Fruit fly (Drosophila melanogaster) whole organism, embryonic: ENCODE data around the gene cv-c.

Experiments used
- Awh ChIP-seq: fragments of 200-800 bp; sonication (Bioruptor generic); IDR thresholded peaks from 2 replicates; pipeline ENCODE4, ENCODE4 v1.3.6; 2022; ENCODE audit warnings: missing biosample characterization, missing genetic modification characterization
- Bteb2 ChIP-seq: fragments of 200-800 bp; sonication (Bioruptor generic); optimal IDR thresholded peaks from 2 replicates; lab custom pipeline; 2016; ENCODE audit warnings: missing biosample characterization, missing genetic modification characterization
- CG1024 ChIP-seq: fragments of 200-800 bp; sonication (Bioruptor generic); IDR thresholded peaks from 2 replicates; pipeline ENCODE4 v1.3.6; 2022; ENCODE audit warnings: missing biosample characterization, missing genetic modification characterization
- CG10267 ChIP-seq: fragments of 200-800 bp; sonication (Bioruptor generic); optimal IDR thresholded peaks from 2 replicates; lab custom pipeline; 2018; ENCODE audit warnings: missing biosample characterization, mild to moderate bottlenecking, missing genetic modification characterization, moderate library complexity
- CG11398 ChIP-seq: fragments of 200-800 bp; sonication (Bioruptor generic); optimal IDR thresholded peaks from 2 replicates; lab custom pipeline; 2016; ENCODE audit warnings: missing biosample characterization, missing genetic modification characterization
- CG15073 ChIP-seq: fragments of 200-800 bp; sonication (Bioruptor generic); optimal IDR thresholded peaks from 2 replicates; lab custom pipeline; 2016; ENCODE audit warnings: missing biosample characterization, missing genetic modification characterization
- CG1647 ChIP-seq: fragments of 200-800 bp; sonication (Bioruptor generic); optimal IDR thresholded peaks from 3 replicates; lab custom pipeline; 2016; ENCODE audit warnings: missing biosample characterization, missing genetic modification characterization
- CG17186 ChIP-seq: fragments of 200-800 bp; sonication (Bioruptor generic); optimal IDR thresholded peaks from 3 replicates; lab custom pipeline; 2017; ENCODE audit warnings: missing biosample characterization, missing genetic modification reagents, missing genetic modification characterization
- CG18476 ChIP-seq: fragments of 200-800 bp; sonication (Bioruptor generic); optimal IDR thresholded peaks from 2 replicates; lab custom pipeline; 2016; ENCODE audit warnings: missing biosample characterization, mild to moderate bottlenecking, missing genetic modification characterization
- CG18764 ChIP-seq: fragments of 200-800 bp; sonication (Bioruptor generic); optimal IDR thresholded peaks from 3 replicates; lab custom pipeline; 2016; ENCODE audit warnings: missing biosample characterization, missing genetic modification characterization
- CG30020 ChIP-seq: fragments of 200-800 bp; optimal IDR thresholded peaks from 2 replicates; lab custom pipeline; 2019; ENCODE audit warnings: missing biosample characterization, mild to moderate bottlenecking, missing genetic modification characterization, moderate library complexity
- CG31388 ChIP-seq: fragments of 200-800 bp; sonication (Bioruptor generic); optimal IDR thresholded peaks from 2 replicates; lab custom pipeline; 2016; ENCODE audit warnings: missing biosample characterization, missing genetic modification characterization
- CG3995 ChIP-seq: fragments of 200-800 bp; sonication (Bioruptor generic); optimal IDR thresholded peaks from 3 replicates; lab custom pipeline; 2016; ENCODE audit warnings: missing biosample characterization, missing genetic modification characterization
- CG4404 ChIP-seq: fragments of 200-800 bp; sonication (Bioruptor generic); IDR thresholded peaks from 2 replicates; pipeline ENCODE4 v1.3.6; 2022; ENCODE audit warnings: missing biosample characterization, missing genetic modification characterization
- CG5953 ChIP-seq: fragments of 200-800 bp; sonication (Bioruptor generic); IDR thresholded peaks from 2 replicates; pipeline ENCODE4 v1.3.6; 2022; ENCODE audit warnings: missing biosample characterization, missing genetic modification characterization
- CG6175 ChIP-seq: fragments of 200-800 bp; sonication (Bioruptor generic); IDR thresholded peaks from 3 replicates; pipeline ENCODE4 v1.3.6; 2022; ENCODE audit warnings: missing biosample characterization, missing genetic modification characterization
- CG6254 ChIP-seq: fragments of 200-800 bp; sonication (Bioruptor generic); optimal IDR thresholded peaks from 3 replicates; lab custom pipeline; 2017; ENCODE audit warnings: mild to moderate bottlenecking, missing biosample characterization, missing genetic modification reagents, missing genetic modification characterization
- CG6272 ChIP-seq: fragments of 200-800 bp; sonication (Bioruptor generic); IDR thresholded peaks from 2 replicates; pipeline ENCODE4 v1.3.6; 2022; ENCODE audit warnings: missing biosample characterization, missing genetic modification characterization
- CG6683 ChIP-seq: fragments of 200-800 bp; sonication (Bioruptor generic); optimal IDR thresholded peaks from 2 replicates; lab custom pipeline; 2017; ENCODE audit warnings: missing biosample characterization, mild to moderate bottlenecking, missing genetic modification characterization, missing genetic modification reagents
- CG7745 ChIP-seq: fragments of 200-800 bp; sonication (Bioruptor generic); optimal IDR thresholded peaks from 2 replicates; lab custom pipeline; 2018; ENCODE audit warnings: missing biosample characterization, mild to moderate bottlenecking, missing genetic modification characterization, moderate library complexity
- CG8944 ChIP-seq: fragments of 200-800 bp; sonication (Bioruptor generic); optimal IDR thresholded peaks from 3 replicates; lab custom pipeline; 2016; ENCODE audit warnings: missing biosample characterization, missing genetic modification characterization
- CG9797 ChIP-seq: fragments of 200-800 bp; sonication (Bioruptor generic); optimal IDR thresholded peaks from 3 replicates; lab custom pipeline; 2018; ENCODE audit warnings: missing biosample characterization, mild to moderate bottlenecking, missing genetic modification characterization
- D ChIP-seq, 2 experiments: fragments of 200-800 bp in 1 of 2; fragments of >200 bp in 1 of 2; sonication (Bioruptor generic) in 1 of 2; optimal IDR thresholded peaks; 2 replicates in 1 of 2; 3 replicates in 1 of 2; lab custom pipeline; 2017; ENCODE audit warnings: mild to moderate bottlenecking in 1 of 2, missing biosample characterization in 1 of 2, missing genetic modification characterization in 1 of 2, missing genetic modification reagents in 1 of 2
- D19B ChIP-seq: fragments of 200-800 bp; sonication (Bioruptor generic); optimal IDR thresholded peaks from 2 replicates; lab custom pipeline; 2017; ENCODE audit warnings: missing biosample characterization, mild to moderate bottlenecking, missing genetic modification characterization
- Dfd ChIP-seq, 2 experiments: fragments of >200 bp; optimal IDR thresholded peaks; 2 replicates each; lab custom pipeline; 2017; ENCODE audit warnings: missing biosample characterization in 2 of 2, missing genetic modification characterization in 2 of 2
- HLH4C ChIP-seq: fragments of 200-800 bp; sonication (Bioruptor generic); IDR thresholded peaks from 3 replicates; pipeline ENCODE4 v1.3.6; 2022; ENCODE audit warnings: missing biosample characterization, missing genetic modification characterization; ENCODE audit not compliant: partially characterized antibody
- Hr39 ChIP-seq: fragments of >200 bp; optimal IDR thresholded peaks from 2 replicates; lab custom pipeline; 2017
- MBD-R2 ChIP-seq: fragments of 200-800 bp; sonication (Bioruptor generic); IDR thresholded peaks from 2 replicates; pipeline ENCODE4 v1.3.6; 2022; ENCODE audit warnings: missing biosample characterization, missing genetic modification characterization
- Meics ChIP-seq: fragments of 200-800 bp; sonication (Bioruptor generic); optimal IDR thresholded peaks from 2 replicates; lab custom pipeline; 2017; ENCODE audit warnings: missing biosample characterization, mild to moderate bottlenecking, missing genetic modification characterization
- Sin3A ChIP-seq: fragments of >200 bp; optimal IDR thresholded peaks from 2 replicates; lab custom pipeline; 2018
- az2 ChIP-seq: fragments of 200-800 bp; sonication (Bioruptor generic); optimal IDR thresholded peaks from 3 replicates; lab custom pipeline; 2016; ENCODE audit warnings: missing biosample characterization, missing genetic modification characterization
- br ChIP-seq: fragments of >200 bp; optimal IDR thresholded peaks from 2 replicates; lab custom pipeline; 2017
- btn ChIP-seq: fragments of 200-800 bp; sonication (Bioruptor generic); optimal IDR thresholded peaks from 2 replicates; lab custom pipeline; 2016; ENCODE audit warnings: missing biosample characterization, missing genetic modification characterization
- ci ChIP-seq: fragments of 200-800 bp; sonication (Bioruptor generic); IDR thresholded peaks from 3 replicates; pipeline ENCODE4 v1.3.6; 2022; ENCODE audit warnings: missing biosample characterization, missing genetic modification characterization
- dmrt11E ChIP-seq: fragments of 200-800 bp; sonication (Bioruptor generic); optimal IDR thresholded peaks from 3 replicates; lab custom pipeline; 2018; ENCODE audit warnings: missing biosample characterization, mild to moderate bottlenecking, missing genetic modification characterization, moderate library complexity
- grau ChIP-seq: fragments of 200-800 bp; optimal IDR thresholded peaks from 3 replicates; lab custom pipeline; 2019; ENCODE audit warnings: missing biosample characterization, mild to moderate bottlenecking, missing genetic modification characterization, moderate library complexity
- gt ChIP-seq: fragments of 200-800 bp; sonication (Bioruptor generic); IDR thresholded peaks from 2 replicates; pipeline ENCODE4 v1.3.6; 2022; ENCODE audit warnings: missing biosample characterization, missing genetic modification characterization
- inv ChIP-seq: fragments of 200-800 bp; sonication (Bioruptor generic); IDR thresholded peaks from 2 replicates; pipeline ENCODE4 v1.3.6; 2022; ENCODE audit warnings: missing biosample characterization, missing genetic modification characterization; ENCODE audit not compliant: partially characterized antibody
- mirr ChIP-seq: fragments of 200-800 bp; sonication (Bioruptor generic); optimal IDR thresholded peaks from 3 replicates; lab custom pipeline; 2018; ENCODE audit warnings: missing biosample characterization, mild to moderate bottlenecking, missing genetic modification characterization
- nau ChIP-seq: fragments of 200-800 bp; sonication (Bioruptor generic); optimal IDR thresholded peaks from 3 replicates; lab custom pipeline; 2017; ENCODE audit warnings: missing biosample characterization, mild to moderate bottlenecking, missing genetic modification characterization, missing genetic modification reagents
- pros ChIP-seq: fragments of 200-800 bp; sonication (Bioruptor generic); optimal IDR thresholded peaks from 3 replicates; lab custom pipeline; 2019; ENCODE audit warnings: missing biosample characterization, mild to moderate bottlenecking, missing genetic modification characterization, moderate library complexity
- run ChIP-seq: fragments of 200-800 bp; sonication (Bioruptor generic); optimal IDR thresholded peaks from 3 replicates; lab custom pipeline; 2018; ENCODE audit warnings: missing biosample characterization, mild to moderate bottlenecking, missing genetic modification characterization
- salm ChIP-seq: fragments of 200-800 bp; sonication (Bioruptor generic); optimal IDR thresholded peaks from 2 replicates; lab custom pipeline; 2018; ENCODE audit warnings: missing biosample characterization, mild to moderate bottlenecking, missing genetic modification characterization
- sd ChIP-seq: fragments of 200-800 bp; sonication (Bioruptor generic); optimal IDR thresholded peaks from 3 replicates; lab custom pipeline; 2018; ENCODE audit warnings: missing biosample characterization, mild to moderate bottlenecking, missing genetic modification characterization, moderate library complexity
- sens ChIP-seq: fragments of 200-800 bp; sonication (Bioruptor generic); peaks from one replicate; lab custom pipeline; 2016; ENCODE audit warnings: missing biosample characterization, missing genetic modification characterization
- seq ChIP-seq: fragments of 200-800 bp; sonication (Bioruptor generic); IDR thresholded peaks from 2 replicates; pipeline ENCODE4 v1.3.6; 2022; ENCODE audit warnings: missing biosample characterization, missing genetic modification characterization
- shn ChIP-seq: fragments of 200-800 bp; sonication (Bioruptor generic); optimal IDR thresholded peaks from 3 replicates; lab custom pipeline; 2016; ENCODE audit warnings: missing biosample characterization, missing genetic modification characterization
- slp2 ChIP-seq: fragments of 200-800 bp; sonication (Bioruptor generic); optimal IDR thresholded peaks from 2 replicates; lab custom pipeline; 2016; ENCODE audit warnings: missing biosample characterization, missing genetic modification characterization
- stc ChIP-seq: fragments of 200-800 bp; sonication (Bioruptor generic); IDR thresholded peaks from 2 replicates; pipeline ENCODE4 v1.3.6; 2022; ENCODE audit warnings: missing biosample characterization, missing genetic modification characterization
- sug ChIP-seq: fragments of 200-800 bp; optimal IDR thresholded peaks from 2 replicates; lab custom pipeline; 2019; ENCODE audit warnings: missing biosample characterization, mild to moderate bottlenecking, missing genetic modification characterization, moderate library complexity
- wor ChIP-seq: fragments of 200-800 bp; sonication (Bioruptor generic); IDR thresholded peaks from 2 replicates; pipeline ENCODE4 v1.3.6; 2022; ENCODE audit warnings: missing biosample characterization, missing genetic modification characterization
- zen ChIP-seq: fragments of 200-800 bp; sonication (Bioruptor generic); optimal IDR thresholded peaks from 3 replicates; lab custom pipeline; 2018; ENCODE audit warnings: missing biosample characterization, mild to moderate bottlenecking, missing genetic modification characterization, moderate library complexity

Gene cv-c

DNA sequence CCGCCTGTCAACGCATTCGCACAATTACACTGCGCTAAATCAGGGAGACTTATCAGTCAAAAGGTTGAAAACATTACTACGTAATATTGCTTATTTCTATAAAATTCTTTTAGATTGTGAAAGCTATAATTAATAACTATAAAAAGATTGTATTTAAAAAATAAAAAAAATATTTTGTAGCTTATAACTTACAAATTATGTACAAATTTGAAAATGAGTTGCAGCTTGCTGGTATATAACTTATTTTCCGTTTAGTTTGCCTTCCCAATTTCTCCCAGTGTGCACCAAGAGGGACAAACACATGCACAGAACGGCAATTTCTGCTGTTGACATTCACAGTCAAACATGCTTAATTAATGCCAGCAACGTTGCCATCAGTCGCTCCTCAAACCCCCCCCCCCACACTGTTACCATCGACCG lies 127.8 kb downstream of the cv-c start (continued):
- TF ChIP-seq CG1647 (GFP tag; lab: Kevin White, UChicago) (no peak), CG17186 (GFP tag; lab: Kevin White, UChicago) (no peak), Sin3A (lab: Kevin White, UChicago) (no peak), seq (GFP tag; lab: Robert Waterston, UW) (peak; percentile 44; the same call in 1 of the 2 replicates), CG9797 (GFP tag; lab: Kevin White, UChicago) (no peak), D (optimal IDR thresholded peaks at IDR 0.05; lab: Kevin White, UChicago) (no peak), D (GFP tag; optimal IDR thresholded peaks at IDR 0.05; lab: Kevin White, UChicago) (peak; percentile 69), stc (GFP tag; lab: Robert Waterston, UW) (peak; percentile 57), grau (tag; lab: Kevin White, UChicago) (peak; percentile 76), slp2 (GFP tag; lab: Kevin White, UChicago) (no peak), gt (no peak), dmrt11E (tag; lab: Kevin White, UChicago) (peak; percentile 44), CG3995 (GFP tag; lab: Kevin White, UChicago) (no peak), ci (GFP tag; lab: Robert Waterston, UW) (0 out of 3 replicates have a peak, but pooled peaks have one; percentile 17), CG6272 (GFP tag; lab: Robert Waterston, UW) (no peak), az2 (peak; percentile 58), sens (GFP tag; lab: Kevin White, UChicago) (peak; percentile 67), MBD-R2 (GFP tag; lab: Robert Waterston, UW) (no peak), CG10267 (peak; percentile 71), salm (tag; lab: Kevin White, UChicago) (peak; percentile 42), CG15073 (GFP tag; lab: Kevin White, UChicago) (no peak), mirr (GFP tag; lab: Kevin White, UChicago) (peak; percentile 17), Dfd (GFP tag; optimal IDR thresholded peaks at IDR 0.05; lab: Kevin White, UChicago) (no peak), br (lab: Kevin White, UChicago) (no peak), nau (GFP tag; lab: Kevin White, UChicago) (peak; percentile 71), Bteb2 (GFP tag; lab: Kevin White, UChicago) (no peak), Hr39 (no peak), CG8944 (GFP tag; lab: Kevin White, UChicago) (no peak), sd (tag; lab: Kevin White, UChicago) (peak; percentile 22), CG18764 (GFP tag; lab: Kevin White, UChicago) (peak; percentile 3), CG11398 (GFP tag; lab: Kevin White, UChicago) (no peak), CG6254 (GFP tag; lab: Kevin White, UChicago) (peak; percentile 62), wor (GFP tag; lab: Robert Waterston, UW) (peak; percentile 55), CG7745 (tag; lab: Kevin White, UChicago) (no peak), Meics (GFP tag; lab: Kevin White, UChicago) (peak; percentile 85), zen (tag; lab: Kevin White, UChicago) (peak; percentile 23), D19B (GFP tag; lab: Kevin White, UChicago) (peak; percentile 45), CG6175 (no peak), shn (no peak), CG6683 (peak; percentile 72), CG30020 (tag; lab: Kevin White, UChicago) (peak; percentile 5), CG31388 (GFP tag; lab: Kevin White, UChicago) (no peak), sug (tag; lab: Kevin White, UChicago) (peak; percentile 60), CG4404 (GFP tag; lab: Robert Waterston, UW) (peak; percentile 47), HLH4C (no peak), CG1024 (no peak; the same call in 1 of the 2 replicates), CG5953 (GFP tag; lab: Robert Waterston, UW) (no peak; the same call in 1 of the 2 replicates), inv (GFP tag; lab: Robert Waterston, UW) (no peak), CG18476 (GFP tag; lab: Kevin White, UChicago) (peak; percentile 49), pros (GFP tag; lab: Kevin White, UChicago) (no peak), Awh (GFP tag; lab: Robert Waterston, UW) (peak; percentile 39; the same call in 1 of the 2 replicates), btn (GFP tag; lab: Kevin White, UChicago) (no peak), run (tag; lab: Kevin White, UChicago) (peak; percentile 43)
